Fruit fly (Drosophila melanogaster): ENCODE results near the gene CG3777.

DNA sequence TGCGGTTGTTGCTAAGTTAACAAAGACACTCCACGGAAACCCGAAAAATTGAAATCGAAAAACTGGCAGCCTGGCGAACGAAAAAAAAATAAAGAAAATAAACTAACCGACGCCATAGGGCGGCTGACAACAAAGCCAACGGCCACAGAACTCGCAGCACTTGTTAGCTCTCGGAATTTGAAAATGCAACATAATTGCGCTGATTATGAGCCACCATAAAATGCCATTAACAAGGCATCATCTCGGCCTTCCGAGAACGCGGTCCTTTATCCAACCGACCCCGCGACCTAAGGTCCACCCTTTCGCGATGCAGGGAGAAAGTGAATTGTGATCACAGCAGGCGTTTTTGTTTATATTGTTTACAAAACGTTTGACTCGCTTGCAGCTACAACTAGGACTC, 97.9 kb downstream of the CG3777 start:
- TF ChIP-seq CG8478 (optimal IDR thresholded peaks at IDR 0.05) (no peak), psq (optimal IDR thresholded peaks at IDR 0.05) (no peak), Dll (optimal IDR thresholded peaks at IDR 0.05) (no peak), pan (optimal IDR thresholded peaks at IDR 0.05) (no peak), EcR (GFP tag; optimal IDR thresholded peaks at IDR 0.05) (no peak)

All from whole organism.